Worm (Caenorhabditis elegans): ENCODE measurements around the gene ZK1290.5.

DNA sequence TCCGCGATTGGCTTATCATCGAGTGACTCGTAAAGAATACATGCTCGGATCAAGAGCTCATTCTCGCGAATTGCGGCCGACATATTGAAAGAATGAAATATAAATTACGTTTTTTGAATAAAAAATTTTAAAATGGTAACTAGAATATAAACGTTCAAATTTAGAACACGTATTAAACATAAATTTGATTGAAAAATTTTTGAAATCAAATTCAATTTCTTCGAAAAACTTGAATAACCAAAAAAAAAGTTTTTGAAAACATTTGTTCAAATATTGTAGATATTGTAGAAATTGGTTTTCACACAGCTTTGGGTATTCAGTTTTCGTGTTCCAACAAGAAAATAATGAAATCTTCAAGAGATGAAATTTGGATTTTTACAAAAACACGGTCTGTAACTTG is 18.6 kb downstream of the ZK1290.5 start, which contains the start of gene fbxa-224:
- no peak for TF ChIP-seq med-1 (GFP tag; optimal IDR thresholded peaks at IDR 0.05; ENCODE audit: insufficient read depth)
- TF ChIP-seq flt-1 (GFP tag; IDR thresholded peaks at IDR 0.05) = no peak

All from whole organism, midembryonic.